Worm (Caenorhabditis elegans) whole organism, young adult: ENCODE results near the gene R13A5.11.

Source experiments
- B0261.1 ChIP-seq: sonication (generic microtip); optimal IDR thresholded peaks from 2 replicates; lab custom pipeline; 2016; ENCODE audit warnings: mild to moderate bottlenecking, missing genetic modification characterization, moderate library complexity, missing compliant biosample characterization
- F39B2.1 ChIP-seq: fragments of 200-800 bp; sonication (Bioruptor generic); IDR thresholded peaks from 2 replicates; pipeline ENCODE4 v1.3.6; 2022; ENCODE audit warnings: missing genetic modification reagents, missing genetic modification characterization, missing compliant biosample characterization
- K11D2.4 ChIP-seq: fragments of 200-800 bp; sonication (Bioruptor generic); IDR thresholded peaks from 2 replicates; pipeline ENCODE4 v1.3.6; 2022; ENCODE audit warnings: missing genetic modification reagents, missing genetic modification characterization, missing compliant biosample characterization
- K12H6.12 ChIP-seq: fragments of 200-800 bp; sonication (Bioruptor generic); optimal IDR thresholded peaks from 2 replicates; lab custom pipeline; 2018; ENCODE audit warnings: mild to moderate bottlenecking, missing genetic modification characterization, missing compliant biosample characterization
- ZK185.1 ChIP-seq: sonication (generic microtip); optimal IDR thresholded peaks from 2 replicates; lab custom pipeline; 2016; ENCODE audit warnings: mild to moderate bottlenecking, missing genetic modification characterization, missing compliant biosample characterization; ENCODE audit not compliant: poor library complexity, severe bottlenecking
- ama-1 ChIP-seq, 3 experiments: fragments of 150-350 bp in 1 of 3; sonication (generic microtip) in 2 of 3; optimal IDR thresholded peaks; 2 replicates each; lab custom pipeline; 2014 to 2018; ENCODE audit warnings: missing biosample characterization in 2 of 3, missing genetic modification characterization in 2 of 3, missing genetic modification reagents in 2 of 3
- aptf-3 ChIP-seq: fragments of 200-800 bp; sonication (Bioruptor generic); IDR thresholded peaks from 2 replicates; pipeline ENCODE4 v1.3.6; 2022; ENCODE audit warnings: missing genetic modification characterization, missing compliant biosample characterization
- athp-1 ChIP-seq: sonication (generic microtip); optimal IDR thresholded peaks from 2 replicates; lab custom pipeline; 2017; ENCODE audit warnings: mild to moderate bottlenecking, missing genetic modification characterization, missing compliant biosample characterization
- cebp-2 ChIP-seq: fragments of 200-800 bp; sonication (Bioruptor generic); IDR thresholded peaks from 2 replicates; pipeline ENCODE4 v1.3.6; 2022; ENCODE audit warnings: missing genetic modification characterization, missing compliant biosample characterization
- chd-7 ChIP-seq: sonication (generic microtip); optimal IDR thresholded peaks from 2 replicates; lab custom pipeline; 2016; ENCODE audit warnings: mild to moderate bottlenecking, missing genetic modification characterization, moderate library complexity, missing compliant biosample characterization
- lag-1 ChIP-seq: fragments of 200-800 bp; sonication (Bioruptor generic); IDR thresholded peaks from 2 replicates; pipeline ENCODE4 v1.3.6; 2022; ENCODE audit warnings: missing genetic modification reagents, missing genetic modification characterization, missing compliant biosample characterization
- rcor-1 ChIP-seq: fragments of 200-800 bp; sonication (Bioruptor generic); IDR thresholded peaks from 2 replicates; pipeline ENCODE4 v1.3.6; 2022; ENCODE audit warnings: missing genetic modification reagents, missing genetic modification characterization, missing compliant biosample characterization
- sdz-38 ChIP-seq: sonication (generic microtip); optimal IDR thresholded peaks from 2 replicates; lab custom pipeline; 2016; ENCODE audit warnings: missing genotype, missing genetic modification characterization, missing compliant biosample characterization
- snpc-1.3 ChIP-seq: sonication (generic microtip); optimal IDR thresholded peaks from 2 replicates; lab custom pipeline; 2017; ENCODE audit warnings: missing genetic modification characterization, mild to moderate bottlenecking, missing compliant biosample characterization, antibody characterized with exemption, moderate library complexity, missing genotype, missing genetic modification reagents; ENCODE audit not compliant: insufficient read depth
- zim-3 ChIP-seq: sonication (generic microtip); optimal IDR thresholded peaks from 2 replicates; lab custom pipeline; 2017; ENCODE audit warnings: mild to moderate bottlenecking, missing genetic modification characterization, moderate library complexity, missing compliant biosample characterization
- ztf-26 ChIP-seq: sonication (generic microtip); optimal IDR thresholded peaks from 2 replicates; lab custom pipeline; 2017; ENCODE audit warnings: missing genetic modification characterization, missing compliant biosample characterization
- ztf-28 ChIP-seq: fragments of 200-800 bp; sonication (Bioruptor generic); IDR thresholded peaks from 2 replicates; pipeline ENCODE4 v1.3.6; 2022; ENCODE audit warnings: missing genetic modification reagents, missing genetic modification characterization, missing compliant biosample characterization
- ztf-6 ChIP-seq: fragments of 200-800 bp; sonication (Bioruptor generic); IDR thresholded peaks from 2 replicates; pipeline ENCODE4 v1.3.6; 2022; ENCODE audit warnings: missing genetic modification reagents, missing genetic modification characterization, missing compliant biosample characterization

R13A5.11 gene

DNA sequence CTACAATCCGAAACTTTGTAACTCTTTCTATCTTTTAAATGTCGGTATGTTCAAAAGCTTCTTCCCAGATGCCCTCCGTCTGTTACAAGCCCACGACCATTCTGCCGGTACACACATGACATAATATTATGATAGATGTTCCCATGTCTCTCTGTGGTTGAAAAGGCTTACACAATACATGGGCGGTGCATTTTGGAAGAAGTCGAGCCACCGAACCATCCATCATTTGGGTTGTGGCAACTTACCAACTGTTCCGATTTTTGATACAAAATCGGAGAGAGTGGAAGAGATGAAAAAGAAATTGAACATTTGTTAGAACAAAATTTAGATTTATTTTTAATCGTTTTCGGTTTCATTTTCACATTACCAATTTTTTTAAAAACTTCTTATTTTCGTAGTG lies 44.2 kb downstream of the R13A5.11 start:
- TF ChIP-seq K12H6.12 (tag; lab: Kevin White, UChicago) (peak; percentile 9), ZK185.1 (tag; lab: Kevin White, UChicago) (no peak)
- TF ChIP-seq, all 124 proteins: peak for 1

DNA sequence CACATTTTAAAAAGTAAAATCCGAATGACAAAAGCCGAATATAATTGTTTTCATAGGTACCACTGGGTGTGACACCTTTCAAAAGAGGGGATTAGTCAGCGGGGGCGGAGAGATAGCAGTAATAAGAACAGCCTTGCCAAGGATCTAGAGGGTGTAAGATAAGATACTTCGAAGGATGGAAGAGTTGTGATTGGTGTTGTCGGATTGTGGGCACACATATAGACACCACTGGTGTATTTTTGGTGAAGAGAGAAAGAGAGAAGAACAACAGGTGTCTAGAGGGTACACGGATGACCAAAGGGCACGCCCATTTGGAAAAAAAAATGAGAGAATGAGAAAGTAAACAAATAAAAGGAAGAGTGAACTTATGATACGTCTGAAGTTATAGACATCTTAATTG lies 47.9 kb downstream of the R13A5.11 start:
- TF ChIP-seq K11D2.4 (no peak), chd-7 (no peak), ztf-28 (no peak), B0261.1 (tag; lab: Kevin White, UChicago) (no peak), ztf-6 (no peak), F39B2.1 (GFP tag; lab: Robert Waterston, UW) (no peak), lag-1 (GFP tag; lab: Robert Waterston, UW) (no peak)

DNA sequence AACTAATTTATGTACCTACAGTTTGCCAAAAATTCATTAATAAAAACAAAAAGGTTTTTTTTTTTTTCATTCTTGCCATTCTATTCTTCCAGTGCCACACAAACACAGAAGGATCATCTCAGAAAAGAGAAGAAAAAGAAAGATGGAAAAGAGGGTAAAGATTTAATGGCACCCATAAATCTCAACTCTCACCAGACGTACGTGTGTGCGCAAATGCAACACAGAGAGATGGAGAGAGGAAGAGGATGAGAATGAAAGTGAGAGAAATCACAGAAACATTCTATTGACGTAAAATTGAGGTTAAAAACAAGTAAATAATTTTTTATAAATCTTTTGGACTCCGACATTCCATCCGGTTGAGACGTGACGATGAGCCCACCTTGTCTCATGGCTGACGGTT lies 48.9 kb downstream of the R13A5.11 start:
- no peak for TF ChIP-seq ztf-26 (tag; lab: Kevin White, UChicago)

DNA sequence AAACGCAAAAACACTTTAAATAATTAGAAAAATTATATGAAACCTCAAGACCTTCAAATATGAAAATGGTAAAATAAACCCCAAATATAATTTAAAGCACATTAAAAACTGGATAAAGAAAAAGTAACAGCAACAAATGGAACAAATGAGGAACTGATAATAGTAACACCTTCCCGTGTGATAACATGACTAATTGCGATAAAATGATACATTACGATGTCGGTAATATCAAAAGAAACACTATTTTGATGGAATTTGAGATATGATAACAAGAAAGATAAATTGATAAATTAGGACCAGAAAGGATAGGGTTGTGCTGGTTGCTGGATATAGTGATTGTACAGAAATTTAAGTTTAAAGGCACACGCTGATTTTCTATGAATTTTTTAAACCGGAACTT lies 51.1 kb downstream of the R13A5.11 start:
- TF ChIP-seq rcor-1 (GFP tag; lab: Robert Waterston, UW) (no peak), athp-1 (tag; lab: Kevin White, UChicago) (no peak), zim-3 (no peak), ama-1 (optimal IDR thresholded peaks at IDR 0.05; lab: Kevin White, UChicago) (no peak), ama-1 (GFP tag; optimal IDR thresholded peaks at IDR 0.05; lab: Kevin White, UChicago) (no peak), cebp-2 (GFP tag; lab: Robert Waterston, UW) (no peak), aptf-3 (GFP tag; lab: Robert Waterston, UW) (no peak), snpc-1.3 (tag; lab: Kevin White, UChicago) (no peak), sdz-38 (tag; lab: Kevin White, UChicago) (no peak)
